Fruit fly (Drosophila melanogaster) whole organism, embryonic: ENCODE measurements around the gene asun.
A peak's percentile ranks its signal among the peaks of the same experiment; 100 is the strongest.

Source experiments
- CG12071 ChIP-seq: fragments of 200-800 bp; sonication (Bioruptor generic); optimal IDR thresholded peaks from 3 replicates; lab custom pipeline; 2018; ENCODE audit warnings: missing biosample characterization, mild to moderate bottlenecking, missing genetic modification characterization
- CG12744 ChIP-seq: fragments of 200-800 bp; sonication (Bioruptor generic); optimal IDR thresholded peaks from 2 replicates; lab custom pipeline; 2016; ENCODE audit warnings: missing biosample characterization, missing genetic modification characterization
- CG12769 ChIP-seq: fragments of 200-800 bp; sonication (Bioruptor generic); optimal IDR thresholded peaks from 2 replicates; lab custom pipeline; 2019; ENCODE audit warnings: missing biosample characterization, mild to moderate bottlenecking, missing genetic modification characterization, moderate library complexity
- CG12942 ChIP-seq: fragments of 200-800 bp; sonication (Bioruptor generic); optimal IDR thresholded peaks from 3 replicates; lab custom pipeline; 2016; ENCODE audit warnings: missing biosample characterization, missing genetic modification characterization
- CG13775 ChIP-seq: fragments of 200-800 bp; sonication (Bioruptor generic); optimal IDR thresholded peaks from 3 replicates; lab custom pipeline; 2017; ENCODE audit warnings: missing biosample characterization, mild to moderate bottlenecking, missing genetic modification characterization
- CG16813 ChIP-seq: fragments of 200-800 bp; sonication (Bioruptor generic); IDR thresholded peaks from 3 replicates; pipeline ENCODE4 v1.3.6; 2022; ENCODE audit warnings: missing biosample characterization, missing genetic modification characterization; ENCODE audit not compliant: partially characterized antibody
- CG17361 ChIP-seq: fragments of 200-800 bp; sonication (Bioruptor generic); IDR thresholded peaks from 3 replicates; pipeline ENCODE4 v1.3.6; 2022; ENCODE audit warnings: missing biosample characterization, missing genetic modification characterization
- CG1792 ChIP-seq: fragments of 200-800 bp; sonication (Bioruptor generic); optimal IDR thresholded peaks from 2 replicates; lab custom pipeline; 2016; ENCODE audit warnings: missing biosample characterization, missing genetic modification characterization
- CG1832 ChIP-seq: fragments of 200-800 bp; sonication (Bioruptor generic); optimal IDR thresholded peaks from 2 replicates; lab custom pipeline; 2017; ENCODE audit warnings: missing biosample characterization, mild to moderate bottlenecking, missing genetic modification characterization, inconsistent platforms
- CG31388 ChIP-seq: fragments of 200-800 bp; sonication (Bioruptor generic); optimal IDR thresholded peaks from 2 replicates; lab custom pipeline; 2016; ENCODE audit warnings: missing biosample characterization, missing genetic modification characterization
- CG3281 ChIP-seq: fragments of 200-800 bp; sonication (Bioruptor generic); optimal IDR thresholded peaks from 3 replicates; lab custom pipeline; 2017; ENCODE audit warnings: missing biosample characterization, mild to moderate bottlenecking, missing genetic modification characterization
- CG5245 ChIP-seq: fragments of 200-800 bp; sonication (Bioruptor generic); optimal IDR thresholded peaks from 3 replicates; lab custom pipeline; 2016; ENCODE audit warnings: missing biosample characterization, missing genetic modification characterization
- CG7357 ChIP-seq: fragments of 200-800 bp; sonication (Bioruptor generic); IDR thresholded peaks from 3 replicates; pipeline ENCODE4 v1.3.6; 2022; ENCODE audit warnings: missing biosample characterization, missing genetic modification characterization
- CG7556 ChIP-seq: fragments of 200-800 bp; sonication (Bioruptor generic); optimal IDR thresholded peaks from 2 replicates; lab custom pipeline; 2017; ENCODE audit warnings: missing biosample characterization, mild to moderate bottlenecking, missing genetic modification characterization
- CG8388 ChIP-seq: fragments of 200-800 bp; sonication (Bioruptor generic); optimal IDR thresholded peaks from 2 replicates; lab custom pipeline; 2019; ENCODE audit warnings: missing biosample characterization, mild to moderate bottlenecking, missing genetic modification characterization, moderate library complexity
- D19A ChIP-seq: fragments of 200-800 bp; optimal IDR thresholded peaks from 3 replicates; lab custom pipeline; 2019; ENCODE audit warnings: missing biosample characterization, mild to moderate bottlenecking, missing genetic modification characterization, moderate library complexity
- Dbx ChIP-seq: fragments of 200-800 bp; sonication (Bioruptor generic); IDR thresholded peaks from 3 replicates; pipeline ENCODE4 v1.3.6; 2022; ENCODE audit warnings: missing biosample characterization, missing genetic modification characterization
- Ets65A ChIP-seq: fragments of 200-800 bp; sonication (Bioruptor generic); peaks from one replicate; lab custom pipeline; 2016; ENCODE audit warnings: missing biosample characterization, missing genetic modification characterization
- HLH4C ChIP-seq: fragments of 200-800 bp; sonication (Bioruptor generic); IDR thresholded peaks from 3 replicates; pipeline ENCODE4 v1.3.6; 2022; ENCODE audit warnings: missing biosample characterization, missing genetic modification characterization; ENCODE audit not compliant: partially characterized antibody
- Max ChIP-seq: fragments of 200-800 bp; sonication (Bioruptor generic); optimal IDR thresholded peaks from 2 replicates; lab custom pipeline; 2016; ENCODE audit warnings: missing biosample characterization, mild to moderate bottlenecking, missing genetic modification characterization
- Mrtf ChIP-seq: fragments of 200-800 bp; sonication (Bioruptor generic); IDR thresholded peaks from 3 replicates; pipeline ENCODE4 v1.3.6; 2022; ENCODE audit warnings: missing biosample characterization, missing genetic modification characterization
- NC2α ChIP-seq: fragments of 200-800 bp; sonication (Bioruptor generic); optimal IDR thresholded peaks from 2 replicates; lab custom pipeline; 2016; ENCODE audit warnings: missing biosample characterization, missing genetic modification characterization
- PHDP ChIP-seq: fragments of 200-800 bp; sonication (Bioruptor generic); optimal IDR thresholded peaks from 3 replicates; lab custom pipeline; 2018; ENCODE audit warnings: missing biosample characterization, mild to moderate bottlenecking, missing genetic modification characterization, moderate library complexity
- abd-A ChIP-seq: fragments of 200-800 bp; sonication (Bioruptor generic); optimal IDR thresholded peaks from 3 replicates; lab custom pipeline; 2019; ENCODE audit warnings: missing biosample characterization, mild to moderate bottlenecking, missing genetic modification characterization, moderate library complexity
- cato ChIP-seq: fragments of 200-800 bp; sonication (Bioruptor generic); optimal IDR thresholded peaks from 2 replicates; lab custom pipeline; 2016; ENCODE audit warnings: missing biosample characterization, missing genetic modification characterization, borderline replicate concordance
- cg ChIP-seq: fragments of 200-800 bp; sonication (Bioruptor generic); optimal IDR thresholded peaks from 3 replicates; lab custom pipeline; 2019; ENCODE audit warnings: missing biosample characterization, mild to moderate bottlenecking, missing genetic modification characterization, moderate library complexity
- crol ChIP-seq: fragments of 200-800 bp; sonication (Bioruptor generic); IDR thresholded peaks from 2 replicates; pipeline ENCODE4 v1.3.6; 2022; ENCODE audit warnings: missing biosample characterization, missing genetic modification characterization
- eve ChIP-seq, 2 experiments: fragments of >200 bp; optimal IDR thresholded peaks; 2 replicates each; lab custom pipeline; 2017; ENCODE audit warnings: missing biosample characterization in 2 of 2, missing genetic modification characterization in 2 of 2
- fd96Cb ChIP-seq: fragments of 200-800 bp; sonication (Bioruptor generic); optimal IDR thresholded peaks from 2 replicates; lab custom pipeline; 2018; ENCODE audit warnings: missing biosample characterization, mild to moderate bottlenecking, missing genetic modification characterization, moderate library complexity
- gfzf ChIP-seq: fragments of 200-800 bp; sonication (Bioruptor generic); optimal IDR thresholded peaks from 2 replicates; lab custom pipeline; 2016; ENCODE audit warnings: missing biosample characterization, mild to moderate bottlenecking, missing genetic modification characterization, moderate library complexity
- hth ChIP-seq: fragments of >200 bp; optimal IDR thresholded peaks from 2 replicates; lab custom pipeline; 2017; ENCODE audit warnings: inconsistent platforms
- kay ChIP-seq: fragments of 200-800 bp; sonication (Bioruptor generic); optimal IDR thresholded peaks from 2 replicates; lab custom pipeline; 2016; ENCODE audit warnings: missing biosample characterization, missing genetic modification characterization
- kni ChIP-seq: fragments of 200-800 bp; sonication (Bioruptor generic); optimal IDR thresholded peaks from 3 replicates; lab custom pipeline; 2017; ENCODE audit warnings: mild to moderate bottlenecking, missing biosample characterization, missing genetic modification reagents, missing genetic modification characterization
- lab ChIP-seq: fragments of 200-800 bp; sonication (Bioruptor generic); optimal IDR thresholded peaks from 3 replicates; lab custom pipeline; 2017; ENCODE audit warnings: missing biosample characterization, missing genetic modification characterization, mild to moderate bottlenecking, moderate library complexity, missing genetic modification reagents
- onecut ChIP-seq: fragments of 200-800 bp; sonication (Bioruptor generic); IDR thresholded peaks from 2 replicates; pipeline ENCODE4 v1.3.6; 2022; ENCODE audit warnings: missing biosample characterization, missing genetic modification characterization
- p53 ChIP-seq: fragments of 200-800 bp; sonication (Bioruptor generic); optimal IDR thresholded peaks from 2 replicates; lab custom pipeline; 2016; ENCODE audit warnings: missing biosample characterization, missing genetic modification characterization
- pros ChIP-seq: fragments of 200-800 bp; sonication (Bioruptor generic); optimal IDR thresholded peaks from 3 replicates; lab custom pipeline; 2019; ENCODE audit warnings: missing biosample characterization, mild to moderate bottlenecking, missing genetic modification characterization, moderate library complexity
- pum ChIP-seq: fragments of 200-800 bp; sonication (Bioruptor generic); optimal IDR thresholded peaks from 2 replicates; lab custom pipeline; 2016; ENCODE audit warnings: missing biosample characterization, missing genetic modification characterization
- pzg ChIP-seq: fragments of 200-800 bp; sonication (Bioruptor generic); optimal IDR thresholded peaks from 3 replicates; lab custom pipeline; 2018; ENCODE audit warnings: missing biosample characterization, mild to moderate bottlenecking, missing genetic modification characterization, moderate library complexity
- sr ChIP-seq: fragments of 200-800 bp; sonication (Bioruptor generic); IDR thresholded peaks from 3 replicates; pipeline ENCODE4 v1.3.6; 2022; ENCODE audit warnings: missing biosample characterization, missing genetic modification characterization
- stc ChIP-seq: fragments of 200-800 bp; sonication (Bioruptor generic); IDR thresholded peaks from 2 replicates; pipeline ENCODE4 v1.3.6; 2022; ENCODE audit warnings: missing biosample characterization, missing genetic modification characterization
- tin ChIP-seq: fragments of 200-800 bp; sonication (Bioruptor generic); optimal IDR thresholded peaks from 3 replicates; lab custom pipeline; 2016; ENCODE audit warnings: missing biosample characterization, missing genetic modification characterization
- tio ChIP-seq: fragments of 200-800 bp; sonication (Bioruptor generic); optimal IDR thresholded peaks from 2 replicates; lab custom pipeline; 2017; ENCODE audit warnings: missing biosample characterization, missing genetic modification characterization, inconsistent platforms
- tx ChIP-seq: fragments of 200-800 bp; sonication (Bioruptor generic); optimal IDR thresholded peaks from 2 replicates; lab custom pipeline; 2016; ENCODE audit warnings: missing biosample characterization, missing genetic modification characterization
- usp ChIP-seq: fragments of >200 bp; optimal IDR thresholded peaks from 2 replicates; lab custom pipeline; 2017; ENCODE audit warnings: missing biosample characterization, missing genetic modification characterization
- vfl ChIP-seq: fragments of 200-800 bp; sonication (Bioruptor generic); optimal IDR thresholded peaks from 2 replicates; lab custom pipeline; 2016; ENCODE audit warnings: missing biosample characterization, missing genetic modification characterization
- yki ChIP-seq: fragments of >200 bp; optimal IDR thresholded peaks from 3 replicates; lab custom pipeline; 2018
- zen ChIP-seq: fragments of 200-800 bp; sonication (Bioruptor generic); optimal IDR thresholded peaks from 3 replicates; lab custom pipeline; 2018; ENCODE audit warnings: missing biosample characterization, mild to moderate bottlenecking, missing genetic modification characterization, moderate library complexity
- zfh2 ChIP-seq: fragments of 200-800 bp; sonication (Bioruptor generic); optimal IDR thresholded peaks from 2 replicates; lab custom pipeline; 2016; ENCODE audit warnings: missing biosample characterization, missing genetic modification characterization

Gene asun

DNA sequence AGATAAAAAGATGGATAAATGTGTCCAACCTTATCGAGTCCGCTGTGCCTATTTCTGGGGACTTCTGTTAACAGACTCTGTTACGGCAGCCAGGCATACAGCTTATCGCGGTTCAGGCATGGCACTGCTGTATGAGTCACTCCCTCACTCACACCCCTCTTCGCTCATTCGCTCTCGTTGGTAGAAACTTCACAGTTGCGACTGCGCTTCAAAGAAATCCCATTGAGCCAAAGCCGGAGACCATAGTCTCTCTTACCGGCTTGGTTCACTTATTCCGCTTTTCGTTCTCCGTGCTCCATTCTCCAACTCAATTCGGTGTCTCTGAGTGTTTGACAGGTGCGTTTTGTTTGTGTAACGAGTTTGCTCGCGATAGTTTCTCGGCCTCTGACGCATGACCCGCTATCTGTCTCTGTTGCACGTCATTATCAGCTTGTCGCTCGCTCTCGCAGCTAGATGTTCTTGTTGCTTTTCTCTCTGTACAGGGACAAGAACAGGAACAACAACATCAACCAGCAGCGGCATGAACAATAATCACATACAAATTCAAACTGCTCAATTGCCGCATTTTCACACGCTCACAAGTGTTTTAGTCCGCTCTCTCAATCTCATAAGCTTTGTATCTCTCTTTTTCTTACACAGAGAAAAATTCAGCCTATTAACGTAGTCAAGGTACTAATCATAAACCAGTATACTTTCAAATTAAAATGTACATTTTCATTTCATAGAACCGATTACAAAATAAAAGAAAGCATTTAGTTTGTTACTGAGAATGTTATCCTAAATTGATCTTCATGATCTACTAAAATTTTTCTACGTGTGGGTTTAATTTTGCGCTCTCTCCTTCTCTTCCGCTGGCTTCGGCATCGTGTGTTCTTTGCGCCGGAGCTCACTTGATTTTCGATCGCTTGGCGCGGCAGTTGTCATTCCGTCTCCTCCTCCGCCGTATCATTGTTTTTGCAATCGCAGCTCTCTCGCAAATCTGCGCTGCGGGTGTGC lies 16.2 kb downstream of the asun start (continued):
- TF ChIP-seq NC2α (GFP tag; lab: Kevin White, UChicago) (peak; percentile 99), Dbx (GFP tag; lab: Robert Waterston, UW) (peak; percentile 100), CG5245 (GFP tag; lab: Kevin White, UChicago) (peak; percentile 99), p53 (peak; percentile 97), hth (no peak), lab (peak; percentile 100), cato (peak; percentile 99), CG12942 (GFP tag; lab: Kevin White, UChicago) (peak; percentile 99), CG12071 (peak; percentile 98), CG13775 (GFP tag; lab: Kevin White, UChicago) (peak; percentile 99), zen (peak; percentile 99), CG1832 (peak; percentile 83), fd96Cb (peak; percentile 99), pum (peak; percentile 99), usp (GFP tag; lab: Kevin White, UChicago) (no peak), pros (GFP tag; lab: Kevin White, UChicago) (peak; percentile 98), CG31388 (GFP tag; lab: Kevin White, UChicago) (peak; percentile 99), yki (lab: Kevin White, UChicago) (peak; percentile 38), HLH4C (GFP tag; lab: Robert Waterston, UW) (no peak), CG3281 (GFP tag; lab: Kevin White, UChicago) (peak; percentile 99), abd-A (tag; lab: Kevin White, UChicago) (peak; percentile 92), Max (peak; percentile 99), tin (GFP tag; lab: Kevin White, UChicago) (peak; percentile 99), CG12744 (GFP tag; lab: Kevin White, UChicago) (peak; percentile 99), tio (GFP tag; lab: Kevin White, UChicago) (peak; percentile 99), stc (peak; percentile 100), CG8388 (GFP tag; lab: Kevin White, UChicago) (peak; percentile 99), kay (GFP tag; lab: Kevin White, UChicago) (peak; percentile 98), cg (GFP tag; lab: Kevin White, UChicago) (peak; percentile 86), vfl (GFP tag; lab: Kevin White, UChicago) (peak; percentile 98), pzg (GFP tag; lab: Kevin White, UChicago) (peak; percentile 28), zfh2 (GFP tag; lab: Kevin White, UChicago) (peak; percentile 98), CG1792 (GFP tag; lab: Kevin White, UChicago) (peak; percentile 99), CG17361 (GFP tag; lab: Robert Waterston, UW) (peak; percentile 100), kni (GFP tag; lab: Kevin White, UChicago) (peak; percentile 100), PHDP (tag; lab: Kevin White, UChicago) (peak; percentile 100), D19A (tag; lab: Kevin White, UChicago) (peak; percentile 98), crol (peak; percentile 83), Mrtf (GFP tag; lab: Robert Waterston, UW) (peak; percentile 98; the same call in 2 of the 3 replicates), CG16813 (GFP tag; lab: Robert Waterston, UW) (0 out of 3 replicates have a peak, but pooled peaks have one; percentile 28), Ets65A (GFP tag; lab: Kevin White, UChicago) (peak; percentile 100), gfzf (peak; percentile 42), CG12769 (peak; percentile 99), tx (peak; percentile 99), onecut (peak; percentile 98), CG7556 (GFP tag; lab: Kevin White, UChicago) (peak; percentile 100), CG7357 (GFP tag; lab: Robert Waterston, UW) (peak; percentile 98), eve (GFP tag; optimal IDR thresholded peaks at IDR 0.05; lab: Kevin White, UChicago) (peak; percentile 90 to 100), sr (GFP tag; lab: Robert Waterston, UW) (peak; percentile 94)
